Fruit fly (Drosophila melanogaster) whole organism, embryonic: ENCODE results near the gene CG5910.

ENCODE experiments used
- Atf3 ChIP-seq: fragments of 200-800 bp; sonication (Bioruptor generic); optimal IDR thresholded peaks from 3 replicates; lab custom pipeline; 2016; ENCODE audit warnings: missing biosample characterization, missing genetic modification characterization
- CG1024 ChIP-seq: fragments of 200-800 bp; sonication (Bioruptor generic); IDR thresholded peaks from 2 replicates; pipeline ENCODE4 v1.3.6; 2022; ENCODE audit warnings: missing biosample characterization, missing genetic modification characterization
- CG12155 ChIP-seq: fragments of 200-800 bp; sonication (Bioruptor generic); optimal IDR thresholded peaks from 3 replicates; lab custom pipeline; 2016; ENCODE audit warnings: missing biosample characterization, missing genetic modification characterization
- CG12659 ChIP-seq: fragments of 200-800 bp; sonication (Bioruptor generic); optimal IDR thresholded peaks from 3 replicates; lab custom pipeline; 2017; ENCODE audit warnings: mild to moderate bottlenecking, missing biosample characterization, missing genetic modification reagents, missing genetic modification characterization
- CG12769 ChIP-seq: fragments of 200-800 bp; sonication (Bioruptor generic); optimal IDR thresholded peaks from 2 replicates; lab custom pipeline; 2019; ENCODE audit warnings: missing biosample characterization, mild to moderate bottlenecking, missing genetic modification characterization, moderate library complexity
- CG16863 ChIP-seq: fragments of 200-800 bp; sonication (Bioruptor generic); optimal IDR thresholded peaks from 3 replicates; lab custom pipeline; 2016; ENCODE audit warnings: missing biosample characterization, missing genetic modification characterization
- CG17359 ChIP-seq: fragments of 200-800 bp; sonication (Bioruptor generic); optimal IDR thresholded peaks from 3 replicates; lab custom pipeline; 2018; ENCODE audit warnings: missing biosample characterization, mild to moderate bottlenecking, missing genetic modification characterization, moderate library complexity
- CG30020 ChIP-seq: fragments of 200-800 bp; optimal IDR thresholded peaks from 2 replicates; lab custom pipeline; 2019; ENCODE audit warnings: missing biosample characterization, mild to moderate bottlenecking, missing genetic modification characterization, moderate library complexity
- CG3163 ChIP-seq: fragments of 200-800 bp; sonication (Bioruptor generic); optimal IDR thresholded peaks from 3 replicates; lab custom pipeline; 2016; ENCODE audit warnings: missing biosample characterization, missing genetic modification characterization
- CG3847 ChIP-seq: fragments of 200-800 bp; sonication (Bioruptor generic); IDR thresholded peaks from 2 replicates; pipeline ENCODE4 v1.3.6; 2022; ENCODE audit warnings: missing biosample characterization, missing genetic modification characterization
- CG4360 ChIP-seq: fragments of 200-800 bp; sonication (Bioruptor generic); IDR thresholded peaks from 2 replicates; pipeline ENCODE4 v1.3.6; 2022; ENCODE audit warnings: missing biosample characterization, missing genetic modification characterization
- CG6791 ChIP-seq: fragments of 200-800 bp; sonication (Bioruptor generic); IDR thresholded peaks from 3 replicates; pipeline ENCODE4 v1.3.6; 2022; ENCODE audit warnings: missing biosample characterization, missing genetic modification characterization; ENCODE audit not compliant: partially characterized antibody
- CG6854 ChIP-seq: fragments of 200-800 bp; sonication (Bioruptor generic); optimal IDR thresholded peaks from 3 replicates; lab custom pipeline; 2017; ENCODE audit warnings: missing biosample characterization, mild to moderate bottlenecking, missing genetic modification characterization
- CG7839 ChIP-seq: fragments of 200-800 bp; sonication (Bioruptor generic); optimal IDR thresholded peaks from 3 replicates; lab custom pipeline; 2018; ENCODE audit warnings: missing biosample characterization, mild to moderate bottlenecking, missing genetic modification characterization, moderate library complexity
- CG8478 ChIP-seq: fragments of >200 bp; optimal IDR thresholded peaks from 2 replicates; lab custom pipeline; 2018
- Deaf1 ChIP-seq: fragments of 200-800 bp; optimal IDR thresholded peaks from 3 replicates; lab custom pipeline; 2019; ENCODE audit warnings: missing biosample characterization, mild to moderate bottlenecking, missing genetic modification characterization, moderate library complexity
- Doc2 ChIP-seq: fragments of 200-800 bp; sonication (Bioruptor generic); IDR thresholded peaks from 2 replicates; pipeline ENCODE4 v1.3.6; 2022; ENCODE audit warnings: missing biosample characterization, missing genetic modification characterization
- Eip74EF ChIP-seq, 2 experiments: fragments of 200-800 bp in 1 of 2; fragments of >200 bp in 1 of 2; sonication (Bioruptor generic) in 1 of 2; optimal IDR thresholded peaks; 2 replicates each; lab custom pipeline; 2017 to 2019; ENCODE audit warnings: missing biosample characterization in 2 of 2, missing genetic modification characterization in 2 of 2, mild to moderate bottlenecking in 1 of 2, moderate library complexity in 1 of 2
- HLH54F ChIP-seq: fragments of 200-800 bp; sonication (Bioruptor generic); optimal IDR thresholded peaks from 3 replicates; lab custom pipeline; 2016; ENCODE audit warnings: missing biosample characterization, missing genetic modification characterization
- Myb ChIP-seq: fragments of 200-800 bp; sonication (Bioruptor generic); optimal IDR thresholded peaks from 2 replicates; lab custom pipeline; 2016; ENCODE audit warnings: missing biosample characterization, missing genetic modification characterization
- NC2β ChIP-seq: fragments of 200-800 bp; sonication (Bioruptor generic); optimal IDR thresholded peaks from 2 replicates; lab custom pipeline; 2016; ENCODE audit warnings: missing biosample characterization, missing genetic modification characterization
- Ptx1 ChIP-seq: fragments of 200-800 bp; sonication (Bioruptor generic); IDR thresholded peaks from 2 replicates; pipeline ENCODE4 v1.3.6; 2022; ENCODE audit warnings: missing biosample characterization, missing genetic modification characterization
- Sox102F ChIP-seq: fragments of 200-800 bp; sonication (Bioruptor generic); optimal IDR thresholded peaks from 2 replicates; lab custom pipeline; 2018; ENCODE audit warnings: missing biosample characterization, mild to moderate bottlenecking, missing genetic modification characterization, moderate library complexity
- bowl ChIP-seq: fragments of 200-800 bp; sonication (Bioruptor generic); IDR thresholded peaks from 2 replicates; pipeline ENCODE4 v1.3.6; 2022; ENCODE audit warnings: missing biosample characterization, missing genetic modification characterization
- dm ChIP-seq: fragments of 200-800 bp; sonication (Bioruptor generic); optimal IDR thresholded peaks from 3 replicates; lab custom pipeline; 2016; ENCODE audit warnings: missing biosample characterization, missing genetic modification characterization
- dmrt99B ChIP-seq: fragments of 200-800 bp; sonication (Bioruptor generic); optimal IDR thresholded peaks from 2 replicates; lab custom pipeline; 2018; ENCODE audit warnings: missing biosample characterization, mild to moderate bottlenecking, missing genetic modification characterization, moderate library complexity
- eve ChIP-seq, 2 experiments: fragments of >200 bp; optimal IDR thresholded peaks; 2 replicates each; lab custom pipeline; 2017; ENCODE audit warnings: missing biosample characterization in 2 of 2, missing genetic modification characterization in 2 of 2
- ewg ChIP-seq: fragments of 200-800 bp; sonication (Bioruptor generic); optimal IDR thresholded peaks from 3 replicates; lab custom pipeline; 2017; ENCODE audit warnings: mild to moderate bottlenecking, missing biosample characterization, missing genetic modification reagents, missing genetic modification characterization
- grn ChIP-seq: fragments of 200-800 bp; sonication (Bioruptor generic); optimal IDR thresholded peaks from 3 replicates; lab custom pipeline; 2017; ENCODE audit warnings: missing biosample characterization, missing genetic modification characterization
- gro ChIP-seq: fragments of 200-800 bp; sonication (Bioruptor generic); optimal IDR thresholded peaks from 2 replicates; lab custom pipeline; 2016; ENCODE audit warnings: missing biosample characterization, missing genetic modification characterization
- her ChIP-seq: fragments of 200-800 bp; sonication (Bioruptor generic); optimal IDR thresholded peaks from 2 replicates; lab custom pipeline; 2016; ENCODE audit warnings: missing biosample characterization, missing genetic modification characterization
- jigr1 ChIP-seq: fragments of 200-800 bp; sonication (Bioruptor generic); IDR thresholded peaks from 3 replicates; pipeline ENCODE4 v1.3.6; 2022; ENCODE audit warnings: missing biosample characterization, missing genetic modification characterization
- kah ChIP-seq: fragments of 200-800 bp; sonication (Bioruptor generic); optimal IDR thresholded peaks from 2 replicates; lab custom pipeline; 2018; ENCODE audit warnings: missing biosample characterization, mild to moderate bottlenecking, missing genetic modification characterization
- kni ChIP-seq: fragments of 200-800 bp; sonication (Bioruptor generic); optimal IDR thresholded peaks from 3 replicates; lab custom pipeline; 2017; ENCODE audit warnings: mild to moderate bottlenecking, missing biosample characterization, missing genetic modification reagents, missing genetic modification characterization
- lbe ChIP-seq: fragments of 200-800 bp; sonication (Bioruptor generic); optimal IDR thresholded peaks from 2 replicates; lab custom pipeline; 2016; ENCODE audit warnings: missing biosample characterization, mild to moderate bottlenecking, missing genetic modification characterization
- nerfin-1 ChIP-seq: fragments of 200-800 bp; sonication (Bioruptor generic); optimal IDR thresholded peaks from 3 replicates; lab custom pipeline; 2019; ENCODE audit warnings: missing biosample characterization, mild to moderate bottlenecking, missing genetic modification characterization, moderate library complexity
- nerfin-2 ChIP-seq: fragments of 200-800 bp; sonication (Bioruptor generic); IDR thresholded peaks from 2 replicates; pipeline ENCODE4 v1.3.6; 2022; ENCODE audit warnings: missing biosample characterization, missing genetic modification characterization; ENCODE audit not compliant: partially characterized antibody
- peb ChIP-seq: fragments of 200-800 bp; sonication (Bioruptor generic); IDR thresholded peaks from 2 replicates; pipeline ENCODE4 v1.3.6; 2022; ENCODE audit warnings: missing biosample characterization, missing genetic modification characterization
- pnt ChIP-seq: fragments of 200-800 bp; sonication (Bioruptor generic); optimal IDR thresholded peaks from 3 replicates; lab custom pipeline; 2016; ENCODE audit warnings: missing biosample characterization, missing genetic modification characterization
- run ChIP-seq: fragments of 200-800 bp; sonication (Bioruptor generic); optimal IDR thresholded peaks from 3 replicates; lab custom pipeline; 2018; ENCODE audit warnings: missing biosample characterization, mild to moderate bottlenecking, missing genetic modification characterization
- sd ChIP-seq: fragments of 200-800 bp; sonication (Bioruptor generic); optimal IDR thresholded peaks from 3 replicates; lab custom pipeline; 2018; ENCODE audit warnings: missing biosample characterization, mild to moderate bottlenecking, missing genetic modification characterization, moderate library complexity
- seq ChIP-seq: fragments of 200-800 bp; sonication (Bioruptor generic); IDR thresholded peaks from 2 replicates; pipeline ENCODE4 v1.3.6; 2022; ENCODE audit warnings: missing biosample characterization, missing genetic modification characterization
- sisA ChIP-seq: fragments of 200-800 bp; sonication (Bioruptor generic); IDR thresholded peaks from 2 replicates; pipeline ENCODE4 v1.3.6; 2022; ENCODE audit warnings: missing biosample characterization, missing genetic modification characterization
- stc ChIP-seq: fragments of 200-800 bp; sonication (Bioruptor generic); IDR thresholded peaks from 2 replicates; pipeline ENCODE4 v1.3.6; 2022; ENCODE audit warnings: missing biosample characterization, missing genetic modification characterization
- tna ChIP-seq: fragments of 200-800 bp; sonication (Bioruptor generic); IDR thresholded peaks from 2 replicates; pipeline ENCODE4 v1.3.6; 2022; ENCODE audit warnings: missing biosample characterization, missing genetic modification characterization; ENCODE audit not compliant: partially characterized antibody
- tup ChIP-seq: fragments of 200-800 bp; sonication (Bioruptor generic); optimal IDR thresholded peaks from 2 replicates; lab custom pipeline; 2016; ENCODE audit warnings: missing biosample characterization, mild to moderate bottlenecking, missing genetic modification characterization, moderate library complexity
- vfl ChIP-seq: fragments of 200-800 bp; sonication (Bioruptor generic); optimal IDR thresholded peaks from 2 replicates; lab custom pipeline; 2016; ENCODE audit warnings: missing biosample characterization, missing genetic modification characterization
- wdn ChIP-seq: fragments of 200-800 bp; sonication (Bioruptor generic); IDR thresholded peaks from 2 replicates; pipeline ENCODE4 v1.3.6; 2022; ENCODE audit warnings: missing biosample characterization, missing genetic modification characterization

The CG5910 gene

DNA sequence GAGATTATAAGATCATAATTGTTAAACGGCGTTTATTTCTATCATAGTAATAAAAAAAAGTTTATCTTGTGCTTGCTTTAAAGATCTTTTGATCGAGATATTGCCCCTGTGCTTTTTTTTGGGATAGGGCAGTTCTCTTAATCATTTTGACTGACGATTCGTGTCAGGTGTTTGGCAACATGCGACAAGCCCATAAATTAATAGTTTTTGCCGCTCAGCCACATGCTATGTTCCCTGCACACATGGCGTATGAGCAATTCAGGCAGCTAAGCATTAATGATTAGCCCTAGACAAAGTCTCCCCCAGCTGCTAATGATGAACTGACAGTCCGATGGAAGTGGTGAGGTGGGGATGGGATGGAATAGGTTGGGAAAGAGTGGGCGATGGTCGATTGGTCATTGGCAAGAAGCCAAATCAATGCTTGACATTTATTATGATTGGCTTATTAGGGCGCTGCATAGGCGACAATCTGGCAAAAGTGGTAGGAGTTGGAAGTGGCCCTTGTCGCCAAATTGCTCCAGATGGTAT, 1.3 kb upstream of the CG5910 start (continued):
- TF ChIP-seq eve (GFP tag; optimal IDR thresholded peaks at IDR 0.05; lab: Kevin White, UChicago) (no peak), CG3163 (GFP tag; lab: Kevin White, UChicago) (no peak), CG8478 (lab: Kevin White, UChicago) (no peak), run (tag; lab: Kevin White, UChicago) (no peak), her (no peak), Atf3 (GFP tag; lab: Kevin White, UChicago) (no peak), Doc2 (no peak), sisA (GFP tag; lab: Robert Waterston, UW) (no peak), Ptx1 (GFP tag; lab: Robert Waterston, UW) (0 out of 2 replicates have a peak, but pooled peaks have one; percentile 5), dm (GFP tag; lab: Kevin White, UChicago) (no peak), CG12769 (tag; lab: Kevin White, UChicago) (peak; percentile 92), jigr1 (no peak), lbe (GFP tag; lab: Kevin White, UChicago) (no peak), dmrt99B (tag; lab: Kevin White, UChicago) (no peak), sd (peak; percentile 5), kni (GFP tag; lab: Kevin White, UChicago) (no peak), vfl (GFP tag; lab: Kevin White, UChicago) (no peak), wdn (GFP tag; lab: Robert Waterston, UW) (no peak)
- TF ChIP-seq, all 482 proteins: peak for 15

DNA sequence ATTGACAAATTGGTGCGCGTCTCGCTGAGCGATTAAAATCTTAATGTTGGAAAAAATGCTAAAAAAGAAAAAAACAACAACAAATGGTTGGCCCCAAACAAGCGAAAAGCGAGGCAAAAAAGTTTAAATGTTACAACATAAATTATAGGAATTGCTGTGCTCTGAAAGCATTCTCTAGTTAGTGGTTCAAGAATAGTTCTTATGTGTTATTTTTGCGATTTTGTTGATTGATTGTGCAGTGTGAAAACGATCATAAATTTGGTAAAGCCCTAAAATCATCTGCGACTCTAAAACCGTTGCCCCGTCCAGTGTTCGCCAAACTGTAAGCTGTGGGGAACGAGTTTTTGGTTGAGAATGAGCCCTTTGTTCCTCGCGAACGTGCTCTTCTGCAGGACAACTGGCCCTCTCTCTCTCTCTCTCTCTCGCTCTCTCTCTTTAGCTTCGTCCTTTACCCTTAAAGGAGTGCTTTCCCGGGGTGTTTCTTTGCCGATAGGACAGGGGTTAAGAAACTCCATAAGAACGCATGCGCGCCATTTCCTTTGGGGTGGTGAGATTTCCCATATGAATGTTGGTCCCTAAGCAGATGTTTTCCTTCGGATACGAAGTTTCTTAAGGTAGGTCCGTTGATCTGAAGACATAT, 575 bp downstream of the CG5910 start:
- TF ChIP-seq Myb (GFP tag; lab: Kevin White, UChicago) = no peak
- TF ChIP-seq Deaf1 (tag; lab: Kevin White, UChicago) = peak; percentile 42
- TF ChIP-seq HLH54F (GFP tag; lab: Kevin White, UChicago) = no peak
- TF ChIP-seq sd = peak; percentile 12
- TF ChIP-seq seq (GFP tag; lab: Robert Waterston, UW) = peak; percentile 64; the same call in 1 of the 2 replicates
- peak; percentile 38; the same call in 1 of the 2 replicates for TF ChIP-seq tna
- no peak for TF ChIP-seq CG30020
- TF ChIP-seq NC2β (GFP tag; lab: Kevin White, UChicago) = no peak
- no peak for TF ChIP-seq CG17359
- TF ChIP-seq peb (GFP tag; lab: Robert Waterston, UW) = no peak
- TF ChIP-seq CG12155 (GFP tag; lab: Kevin White, UChicago) = no peak
- no peak for TF ChIP-seq CG12659 (GFP tag; lab: Kevin White, UChicago)
- peak; percentile 24; the same call in 1 of the 3 replicates for TF ChIP-seq CG6791 (GFP tag; lab: Robert Waterston, UW)
- TF ChIP-seq stc (GFP tag; lab: Robert Waterston, UW) = no peak
- 0 out of 2 replicates have a peak, but pooled peaks have one; percentile 26 for TF ChIP-seq CG4360 (GFP tag; lab: Robert Waterston, UW)
- TF ChIP-seq CG6854 = peak; percentile 15
- TF ChIP-seq ewg (GFP tag; lab: Kevin White, UChicago) = peak; percentile 86
- TF ChIP-seq kah (GFP tag; lab: Kevin White, UChicago) = no peak
- no peak for TF ChIP-seq gro (GFP tag; lab: Kevin White, UChicago)
- no peak for TF ChIP-seq Eip74EF (GFP tag; optimal IDR thresholded peaks at IDR 0.05; lab: Kevin White, UChicago)
- no peak for TF ChIP-seq CG7839 (tag; lab: Kevin White, UChicago)
- no peak for TF ChIP-seq jigr1
- no peak for TF ChIP-seq Sox102F
- no peak for TF ChIP-seq grn (GFP tag; lab: Kevin White, UChicago)
- TF ChIP-seq bowl (GFP tag; lab: Robert Waterston, UW) = no peak
- TF ChIP-seq nerfin-2 (GFP tag; lab: Robert Waterston, UW) = peak; percentile 52; the same call in 1 of the 2 replicates
- TF ChIP-seq nerfin-1 (tag; lab: Kevin White, UChicago) = peak; percentile 1
- no peak for TF ChIP-seq CG3847 (GFP tag; lab: Robert Waterston, UW)
- no peak for TF ChIP-seq CG16863 (GFP tag; lab: Kevin White, UChicago)
- no peak for TF ChIP-seq CG1024
- no peak for TF ChIP-seq pnt
- no peak for TF ChIP-seq tup (GFP tag; lab: Kevin White, UChicago)
- TF ChIP-seq vfl (GFP tag; lab: Kevin White, UChicago) = no peak
